Worm (Caenorhabditis elegans): ENCODE measurements around the gene mif-4.

Gene mif-4

ce11 chrIV:6335908-6336307 lies at the start of gene mif-4:
Gene mif-4, minus strand, starts transcription at chrIV:6335994.
- TF ChIP-seq blmp-1 (tag; optimal IDR thresholded peaks at IDR 0.05) (peak; percentile 31), lin-14 (GFP tag; optimal IDR thresholded peaks at IDR 0.05) (peak; percentile 56), mdl-1 (tag; optimal IDR thresholded peaks at IDR 0.05) (peak in 1 of 2 experiments; percentile 9), unc-86 (tag; optimal IDR thresholded peaks at IDR 0.05) (no peak), C34B4.2 (tag; optimal IDR thresholded peaks at IDR 0.05) (no peak), mep-1 (tag; optimal IDR thresholded peaks at IDR 0.05) (peak; percentile 14)

ce11 chrIV:6385010-6385409 lies 49.2 kb upstream of the mif-4 start:
- TF ChIP-seq tbx-2 (tag; optimal IDR thresholded peaks at IDR 0.05) (no peak), pax-3 (tag; optimal IDR thresholded peaks at IDR 0.05) (no peak), fkh-10 (GFP tag; optimal IDR thresholded peaks at IDR 0.05) (peak; percentile 81), lin-14 (GFP tag; optimal IDR thresholded peaks at IDR 0.05) (peak; percentile 54), fkh-4 (tag; optimal IDR thresholded peaks at IDR 0.05; ENCODE audit: borderline replicate concordance) (no peak), ztf-11 (tag; optimal IDR thresholded peaks at IDR 0.05) (no peak)

- TF ChIP-seq irx-1 (tag; optimal IDR thresholded peaks at IDR 0.05): no peak
- no peak for TF ChIP-seq sox-4 (tag; optimal IDR thresholded peaks at IDR 0.05)
- TF ChIP-seq jun-1 (tag; optimal IDR thresholded peaks at IDR 0.05): no peak
- no peak for TF ChIP-seq lin-13 (GFP tag; optimal IDR thresholded peaks at IDR 0.05)
- TF ChIP-seq mdl-1 (tag; optimal IDR thresholded peaks at IDR 0.05): no peak
- TF ChIP-seq xbp-1 (tag; optimal IDR thresholded peaks at IDR 0.05): no peak
- no peak for TF ChIP-seq ceh-63 (GFP tag; optimal IDR thresholded peaks at IDR 0.05)
- TF ChIP-seq C34B4.2 (tag; optimal IDR thresholded peaks at IDR 0.05): no peak
- TF ChIP-seq nhr-76 (tag; optimal IDR thresholded peaks at IDR 0.05): no peak
- no peak for TF ChIP-seq nhr-84 (tag; optimal IDR thresholded peaks at IDR 0.05)
- TF ChIP-seq aha-1 (tag; optimal IDR thresholded peaks at IDR 0.05): no peak
Measured at ce11 chrIV:6383970-6384369, 48.2 kb upstream of the mif-4 start, which contains the start of gene shl-1. Gene shl-1, minus strand, starts transcription at chrIV:6384070.

ce11 chrIV:6378398-6378797 lies 42.6 kb upstream of the mif-4 start:
- TF ChIP-seq nhr-71 (tag; optimal IDR thresholded peaks at IDR 0.05) (no peak), unc-30 (tag; optimal IDR thresholded peaks at IDR 0.05) (no peak), nhr-20 (tag; optimal IDR thresholded peaks at IDR 0.05) (no peak), mdl-1 (tag; optimal IDR thresholded peaks at IDR 0.05) (no peak)

ce11 chrIV:6377335-6378069 lies 41.7 kb upstream of the mif-4 start:
- TF ChIP-seq grh-1 (GFP tag; IDR thresholded peaks at IDR 0.05) (no peak), ces-1 (GFP tag; optimal IDR thresholded peaks at IDR 0.05) (no peak), C34B4.2 (tag; optimal IDR thresholded peaks at IDR 0.05) (no peak), lir-3 (tag; optimal IDR thresholded peaks at IDR 0.05; ENCODE audit: poor library complexity) (no peak), alr-1 (tag; optimal IDR thresholded peaks at IDR 0.05; ENCODE audit: borderline replicate concordance) (no peak), egl-13 (tag; optimal IDR thresholded peaks at IDR 0.05) (no peak), nhr-85 (tag) (no peak)

- TF ChIP-seq F16B12.6 (tag; optimal IDR thresholded peaks at IDR 0.05): peak; percentile 95
- TF ChIP-seq snu-23 (GFP tag; optimal IDR thresholded peaks at IDR 0.05): peak; percentile 85
- peak; percentile 20 to 78 (median 46) for TF ChIP-seq ceh-82 (tag; optimal IDR thresholded peaks at IDR 0.05)
- no peak for TF ChIP-seq ceh-63 (GFP tag; optimal IDR thresholded peaks at IDR 0.05)
- TF ChIP-seq blmp-1 (tag; optimal IDR thresholded peaks at IDR 0.05): no peak
- peak; percentile 74 for TF ChIP-seq lin-13 (GFP tag; optimal IDR thresholded peaks at IDR 0.05)
- TF ChIP-seq tlp-1 (tag; optimal IDR thresholded peaks at IDR 0.05): no peak
- no peak for TF ChIP-seq fkh-4 (tag; optimal IDR thresholded peaks at IDR 0.05; ENCODE audit: borderline replicate concordance)
- TF ChIP-seq elt-3 (tag; optimal IDR thresholded peaks at IDR 0.05): peak in 2 of 6 experiments; percentile 66 to 70
- no peak for TF ChIP-seq ceh-90 (tag; optimal IDR thresholded peaks at IDR 0.05)
- TF ChIP-seq nhr-76 (tag; optimal IDR thresholded peaks at IDR 0.05): no peak
- no peak for TF ChIP-seq sptf-1 (tag; optimal IDR thresholded peaks at IDR 0.05)
- TF ChIP-seq tbx-2 (tag; optimal IDR thresholded peaks at IDR 0.05): peak; percentile 76
- no peak for TF ChIP-seq egl-27 (tag; optimal IDR thresholded peaks at IDR 0.05)
- TF ChIP-seq nhr-47 (tag; optimal IDR thresholded peaks at IDR 0.05): peak; percentile 85
- peak; percentile 82 for TF ChIP-seq rnt-1 (tag; optimal IDR thresholded peaks at IDR 0.05)
- TF ChIP-seq nhr-20 (tag; optimal IDR thresholded peaks at IDR 0.05): peak; percentile 78
- TF ChIP-seq hlh-17 (GFP tag; optimal IDR thresholded peaks at IDR 0.05; ENCODE audit: borderline replicate concordance): no peak
Measured at ce11 chrIV:6376473-6377115, 40.8 kb upstream of the mif-4 start, which contains the start of the genes hrpf-2 and bli-6. Gene hrpf-2, minus strand, starts transcription at chrIV:6376523. Gene bli-6, plus strand, starts transcription at chrIV:6377065.

Data from whole organism, L1 larva.